Worm (Caenorhabditis elegans): ENCODE results near the gene Y111B2A.12.

Y111B2A.12 gene

DNA sequence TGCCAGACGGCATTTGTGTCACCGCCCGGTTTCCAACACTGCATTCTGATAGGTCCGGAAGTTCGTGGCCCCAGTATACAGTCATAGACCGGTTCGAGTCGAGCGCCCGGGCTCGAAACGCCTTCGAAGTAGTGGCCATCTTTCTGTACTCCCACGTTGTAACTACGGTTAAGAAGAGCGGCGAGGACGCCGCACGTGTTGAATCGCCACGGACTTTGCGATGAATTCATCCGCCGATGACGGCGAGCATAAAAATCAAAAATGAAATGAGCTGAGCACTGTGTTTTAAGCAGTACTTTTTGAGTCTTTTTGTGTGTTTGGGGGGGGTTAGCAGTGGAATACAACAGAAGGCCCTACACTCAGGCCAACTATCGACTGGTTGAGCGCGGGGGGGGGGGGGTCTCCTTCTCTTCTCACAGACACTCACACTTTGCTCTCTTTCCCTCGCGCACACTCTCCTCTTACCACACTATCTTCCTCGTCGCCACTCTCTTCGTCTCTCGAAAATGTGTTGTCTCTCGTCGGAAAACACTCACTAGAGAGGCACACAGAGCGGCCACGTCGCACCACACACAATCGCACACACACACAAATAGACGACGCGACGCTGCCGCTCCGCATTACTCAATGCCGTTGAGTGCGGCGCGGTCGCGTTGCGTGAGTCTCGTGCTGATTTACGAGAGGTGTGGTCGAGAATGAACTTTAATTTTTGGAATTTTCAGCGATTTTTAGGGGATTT lies 700 bp upstream of the Y111B2A.12 start, which contains the start of gene epc-1 (continued):
- TF ChIP-seq lin-39 (tag; optimal IDR thresholded peaks at IDR 0.05) (no peak), lin-15B (tag; optimal IDR thresholded peaks at IDR 0.05) (peak; percentile 8), php-3 (GFP tag; IDR thresholded peaks at IDR 0.05) (peak; percentile 33; the same call in 1 of the 2 replicates), zip-2 (tag; optimal IDR thresholded peaks at IDR 0.05) (peak; percentile 48), egl-27 (tag; optimal IDR thresholded peaks at IDR 0.05) (no peak), D1046.2 (GFP tag; IDR thresholded peaks at IDR 0.05) (no peak), hif-1 (tag; optimal IDR thresholded peaks at IDR 0.05) (peak; percentile 9 to 91), mxl-2 (GFP tag; conservative IDR thresholded peaks at IDR 0.05) (no peak; the same call in 1 of the 2 replicates), egl-43 (GFP tag; IDR thresholded peaks at IDR 0.05) (peak; percentile 75), unc-62 (GFP tag; optimal IDR thresholded peaks at IDR 0.05 in 1 of 2) (peak in 1 of 2 experiments; percentile 96), unc-62 (tag; optimal IDR thresholded peaks at IDR 0.05) (no peak), F26F4.8 (GFP tag; conservative IDR thresholded peaks at IDR 0.05) (no peak), nhr-111 (GFP tag; optimal IDR thresholded peaks at IDR 0.05) (no peak), duxl-1 (tag; optimal IDR thresholded peaks at IDR 0.05; ENCODE audit: poor library complexity) (peak; percentile 34), dpl-1 (GFP tag; optimal IDR thresholded peaks at IDR 0.05) (peak; percentile 76), Y5F2A.4 (GFP tag; optimal IDR thresholded peaks at IDR 0.05) (peak; percentile 92), ZK546.5 (tag; optimal IDR thresholded peaks at IDR 0.05) (peak in 1 of 2 experiments; percentile 31), attf-4 (tag; optimal IDR thresholded peaks at IDR 0.05) (no peak), skn-1 (tag; optimal IDR thresholded peaks at IDR 0.05) (peak; percentile 47), unc-130 (GFP tag; optimal IDR thresholded peaks at IDR 0.05) (peak; percentile 76), nhr-10 (tag; optimal IDR thresholded peaks at IDR 0.05) (peak; percentile 63), hlh-30 (tag; optimal IDR thresholded peaks at IDR 0.05; ENCODE audit: insufficient read depth) (peak; percentile 98), arid-1 (GFP tag; conservative IDR thresholded peaks at IDR 0.05) (peak; percentile 90), madf-5 (GFP tag; IDR thresholded peaks at IDR 0.05) (0 out of 4 replicates have a peak, but pooled peaks have one; percentile 37 to 58), ceh-32 (tag; optimal IDR thresholded peaks at IDR 0.05; ENCODE audit: poor library complexity) (no peak), madf-9 (GFP tag; conservative IDR thresholded peaks at IDR 0.05) (peak; percentile 66; the same call in 1 of the 2 replicates), nhr-76 (tag; optimal IDR thresholded peaks at IDR 0.05) (no peak), hmg-1.1 (GFP tag; IDR thresholded peaks at IDR 0.05) (peak; percentile 90), daf-12 (tag; optimal IDR thresholded peaks at IDR 0.05) (no peak), snpc-1.2 (GFP tag; IDR thresholded peaks at IDR 0.05) (no peak), ceh-20 (GFP tag; IDR thresholded peaks at IDR 0.05) (peak; percentile 74), nhr-25 (tag; optimal IDR thresholded peaks at IDR 0.05; ENCODE audit: borderline replicate concordance, insufficient read depth) (peak; percentile 77), unc-39 (tag; optimal IDR thresholded peaks at IDR 0.05) (no peak), nhr-237 (tag; optimal IDR thresholded peaks at IDR 0.05) (no peak), fkh-10 (GFP tag; optimal IDR thresholded peaks at IDR 0.05) (peak; percentile 66), ztf-11 (tag; optimal IDR thresholded peaks at IDR 0.05) (no peak), nhr-42 (GFP tag; IDR thresholded peaks at IDR 0.05) (peak; percentile 88; the same call in 1 of the 2 replicates), R02D3.7 (tag; optimal IDR thresholded peaks at IDR 0.05) (no peak), sdz-12 (GFP tag; optimal IDR thresholded peaks at IDR 0.05) (peak; percentile 69), zfp-2 (tag; optimal IDR thresholded peaks at IDR 0.05) (peak; percentile 76), lin-29 (GFP tag; IDR thresholded peaks at IDR 0.05) (0 out of 2 replicates have a peak, but pooled peaks have one; percentile 30), aha-1 (tag) (peak; percentile 94), daf-19 (GFP tag; conservative IDR thresholded peaks at IDR 0.05) (no peak), mes-2 (tag; optimal IDR thresholded peaks at IDR 0.05; ENCODE audit: poor library complexity, severe bottlenecking) (peak; percentile 83), F10B5.3 (tag; optimal IDR thresholded peaks at IDR 0.05) (peak; percentile 26), ceh-82 (tag; optimal IDR thresholded peaks at IDR 0.05) (peak; percentile 18), zag-1 (tag; optimal IDR thresholded peaks at IDR 0.05) (no peak), F44E2.7 (GFP tag; IDR thresholded peaks at IDR 0.05) (no peak), zfp-3 (GFP tag; conservative IDR thresholded peaks at IDR 0.05) (peak; percentile 80), rbr-2 (tag; optimal IDR thresholded peaks at IDR 0.05) (peak; percentile 94)

Data from whole organism, L4 larva.